Worm (Caenorhabditis elegans) whole organism, early embryonic: Measurements from ENCODE around the gene T02C12.5.
A peak's percentile ranks its signal among the peaks of the same experiment; 100 is the strongest.

Experiments used
- B0310.2 ChIP-seq: sonication (generic microtip); optimal IDR thresholded peaks from 2 replicates; lab custom pipeline; 2016; ENCODE audit warnings: mild to moderate bottlenecking, missing genetic modification characterization, missing compliant biosample characterization
- F13C5.2 ChIP-seq: sonication (generic microtip); optimal IDR thresholded peaks from 2 replicates; lab custom pipeline; 2017; ENCODE audit warnings: mild to moderate bottlenecking, missing genetic modification characterization, inconsistent platforms, missing compliant biosample characterization
- aly-1 ChIP-seq: sonication (generic microtip); optimal IDR thresholded peaks from 2 replicates; lab custom pipeline; 2016; ENCODE audit warnings: missing genetic modification characterization, missing compliant biosample characterization
- ama-1 ChIP-seq: fragments of 150-350 bp; optimal IDR thresholded peaks from 2 replicates; lab custom pipeline; 2014
- ceh-13 ChIP-seq: fragments of 200-800 bp; sonication (Bioruptor generic); optimal IDR thresholded peaks from 2 replicates; lab custom pipeline; 2018; ENCODE audit warnings: mild to moderate bottlenecking, missing genetic modification characterization, missing compliant biosample characterization
- ceh-36 ChIP-seq: sonication (generic microtip); optimal IDR thresholded peaks from 2 replicates; lab custom pipeline; 2016; ENCODE audit warnings: missing genetic modification characterization, inconsistent platforms, missing compliant biosample characterization
- ets-7 ChIP-seq: sonication (generic microtip); optimal IDR thresholded peaks from 2 replicates; lab custom pipeline; 2016; ENCODE audit warnings: missing genotype, missing genetic modification characterization, missing compliant biosample characterization
- flt-1 ChIP-seq: fragments of 200-800 bp; sonication (Bioruptor generic); IDR thresholded peaks from 2 replicates; pipeline ENCODE4 v1.3.6; 2022; ENCODE audit warnings: missing genetic modification characterization, missing compliant biosample characterization
- hmbx-1 ChIP-seq: sonication (generic microtip); optimal IDR thresholded peaks from 2 replicates; lab custom pipeline; 2016; ENCODE audit warnings: mild to moderate bottlenecking, missing genetic modification characterization, missing compliant biosample characterization
- hmg-4 ChIP-seq: fragments of 200-800 bp; sonication (Bioruptor generic); optimal IDR thresholded peaks from 2 replicates; lab custom pipeline; 2018; ENCODE audit warnings: mild to moderate bottlenecking, missing genetic modification characterization, missing compliant biosample characterization
- hnd-1 ChIP-seq: sonication (generic microtip); optimal IDR thresholded peaks from 2 replicates; lab custom pipeline; 2016; ENCODE audit warnings: missing genetic modification characterization, missing compliant biosample characterization
- pes-1 ChIP-seq: fragments of 200-800 bp; sonication (Bioruptor generic); IDR thresholded peaks from 2 replicates; pipeline ENCODE4 v1.3.6; 2022; ENCODE audit warnings: missing genetic modification reagents, missing genetic modification characterization, missing compliant biosample characterization
- scrt-1 ChIP-seq: fragments of 200-800 bp; sonication (Bioruptor generic); IDR thresholded peaks from 2 replicates; pipeline ENCODE4 v1.3.6; 2022; ENCODE audit warnings: missing genetic modification characterization, missing compliant biosample characterization
- sea-1 ChIP-seq: fragments of 200-800 bp; sonication (Bioruptor generic); conservative IDR thresholded peaks from 2 replicates; pipeline ENCODE4 v1.3.6; 2022; ENCODE audit warnings: missing genetic modification characterization, missing compliant biosample characterization
- tbx-11 ChIP-seq: fragments of 200-800 bp; sonication (Bioruptor generic); IDR thresholded peaks from 2 replicates; pipeline ENCODE4 v1.3.6; 2022; ENCODE audit warnings: missing genetic modification characterization, missing compliant biosample characterization
- tbx-37 ChIP-seq: fragments of 200-800 bp; sonication (Bioruptor generic); conservative IDR thresholded peaks from 2 replicates; pipeline ENCODE4 v1.3.6; 2022; ENCODE audit warnings: missing genetic modification reagents, missing genetic modification characterization, missing compliant biosample characterization
- tra-4 ChIP-seq: sonication (generic microtip); optimal IDR thresholded peaks from 2 replicates; lab custom pipeline; 2017; ENCODE audit warnings: missing genetic modification characterization, missing compliant biosample characterization

Gene T02C12.5

ce11 chrIII:4028061-4028460 is at the start of gene T02C12.5:
Gene T02C12.5 (minus strand): TSS chrIII:4028161.
- no peak for TF ChIP-seq B0310.2

- TF ChIP-seq B0310.2 (no peak), pes-1 (GFP tag; lab: Robert Waterston, UW) (no peak), ets-7 (tag; lab: Kevin White, UChicago) (no peak), tra-4 (no peak), ceh-36 (no peak)
Measured at ce11 chrIII:4070239-4070638, 42.3 kb upstream of the T02C12.5 start.

- TF ChIP-seq B0310.2 (no peak), sea-1 (GFP tag; lab: Robert Waterston, UW) (no peak), hnd-1 (tag; lab: Kevin White, UChicago) (no peak), hmbx-1 (tag; lab: Kevin White, UChicago) (no peak), tbx-11 (GFP tag; lab: Robert Waterston, UW) (no peak), ceh-36 (no peak), pes-1 (GFP tag; lab: Robert Waterston, UW) (no peak)
Measured at ce11 chrIII:4068120-4068519, 40.2 kb upstream of the T02C12.5 start.

ce11 chrIII:4066333-4066732 is 38.4 kb upstream of the T02C12.5 start, which contains the start of gene unc-79:
Gene unc-79 (plus strand): TSS chrIII:4066633.
- no peak for TF ChIP-seq tra-4
- no peak for TF ChIP-seq scrt-1
- no peak for TF ChIP-seq hmg-4 (GFP tag; lab: Kevin White, UChicago)
- TF ChIP-seq hmbx-1 (tag; lab: Kevin White, UChicago) = no peak
- no peak for TF ChIP-seq F13C5.2 (tag; lab: Kevin White, UChicago)
- TF ChIP-seq ets-7 (tag; lab: Kevin White, UChicago) = no peak
- no peak for TF ChIP-seq flt-1
- no peak for TF ChIP-seq ama-1 (lab: Kevin White, UChicago)
- TF ChIP-seq B0310.2 = no peak

- TF ChIP-seq F13C5.2 (tag; lab: Kevin White, UChicago) (no peak), ceh-13 (no peak), flt-1 (no peak), sea-1 (GFP tag; lab: Robert Waterston, UW) (0 out of 2 replicates have a peak, but pooled peaks have one; percentile 41), tbx-37 (no peak), tbx-11 (GFP tag; lab: Robert Waterston, UW) (no peak), hmg-4 (GFP tag; lab: Kevin White, UChicago) (peak; percentile 48)
Measured at ce11 chrIII:4063724-4064123, 35.8 kb upstream of the T02C12.5 start.

ce11 chrIII:4060856-4061383 is 33.0 kb upstream of the T02C12.5 start:
- TF ChIP-seq ceh-36 = peak; percentile 13
- TF ChIP-seq pes-1 (GFP tag; lab: Robert Waterston, UW) = peak; percentile 34; the same call in 1 of the 2 replicates

ce11 chrIII:4060019-4060418 is 32.1 kb upstream of the T02C12.5 start, which contains the start of gene his-70:
Gene his-70 (minus strand): TSS chrIII:4060119.
- TF ChIP-seq F13C5.2 (tag; lab: Kevin White, UChicago) (no peak), flt-1 (no peak), ets-7 (tag; lab: Kevin White, UChicago) (no peak), B0310.2 (no peak), aly-1 (tag; lab: Kevin White, UChicago) (no peak), hmg-4 (GFP tag; lab: Kevin White, UChicago) (no peak), scrt-1 (no peak), tbx-11 (GFP tag; lab: Robert Waterston, UW) (no peak), sea-1 (GFP tag; lab: Robert Waterston, UW) (no peak), hnd-1 (tag; lab: Kevin White, UChicago) (no peak), ceh-36 (no peak), pes-1 (GFP tag; lab: Robert Waterston, UW) (no peak), ceh-13 (no peak), tra-4 (no peak), ama-1 (lab: Kevin White, UChicago) (no peak), hmbx-1 (tag; lab: Kevin White, UChicago) (no peak), tbx-37 (no peak)

- TF ChIP-seq B0310.2 (no peak), aly-1 (tag; lab: Kevin White, UChicago) (no peak), tbx-37 (no peak), ama-1 (lab: Kevin White, UChicago) (no peak), ceh-13 (no peak), tra-4 (no peak), ceh-36 (no peak), F13C5.2 (tag; lab: Kevin White, UChicago) (no peak), hmg-4 (GFP tag; lab: Kevin White, UChicago) (no peak), tbx-11 (GFP tag; lab: Robert Waterston, UW) (no peak), scrt-1 (no peak), hnd-1 (tag; lab: Kevin White, UChicago) (no peak), ets-7 (tag; lab: Kevin White, UChicago) (no peak), hmbx-1 (tag; lab: Kevin White, UChicago) (no peak), flt-1 (no peak), pes-1 (GFP tag; lab: Robert Waterston, UW) (no peak), sea-1 (GFP tag; lab: Robert Waterston, UW) (no peak)
Measured at ce11 chrIII:4058643-4059042, 30.7 kb upstream of the T02C12.5 start, which contains the start of gene his-69. Gene his-69 (minus strand): TSS chrIII:4058743.

ce11 chrIII:4057894-4058293 is 29.9 kb upstream of the T02C12.5 start, which contains the start of gene rcq-5:
Gene rcq-5 (minus strand): TSS chrIII:4057976.
- no peak for TF ChIP-seq scrt-1
- no peak for TF ChIP-seq ceh-36
